Worm (Caenorhabditis elegans): ENCODE measurements around the gene F58B4.6.

ce11 chrV:10898107-10898506, 26.7 kb upstream of the F58B4.6 start, which contains the start of gene F32D8.7:
- TF ChIP-seq ztf-4 (tag; optimal IDR thresholded peaks at IDR 0.05) (no peak), nfya-1 (tag; optimal IDR thresholded peaks at IDR 0.05; ENCODE audit: insufficient read depth) (no peak), nhr-12 (tag; optimal IDR thresholded peaks at IDR 0.05) (no peak), nhr-11 (tag; optimal IDR thresholded peaks at IDR 0.05) (no peak), nhr-28 (tag; optimal IDR thresholded peaks at IDR 0.05) (no peak), skn-1 (tag; optimal IDR thresholded peaks at IDR 0.05) (no peak), nhr-237 (tag; optimal IDR thresholded peaks at IDR 0.05) (no peak), egl-5 (tag; optimal IDR thresholded peaks at IDR 0.05) (no peak), nhr-77 (tag; optimal IDR thresholded peaks at IDR 0.05) (no peak)
